Worm (Caenorhabditis elegans) whole organism, mixed stage, embryonic: ENCODE results near the gene slc-17.4.
A peak's percentile ranks its signal among the peaks of the same experiment; 100 is the strongest.

Experiments
- M03D4.4 ChIP-seq: sonication (generic microtip); optimal IDR thresholded peaks from 2 replicates; lab custom pipeline; 2017; ENCODE audit warnings: mild to moderate bottlenecking, missing genetic modification characterization, missing compliant biosample characterization
- bed-3 ChIP-seq: fragments of 200-800 bp; sonication (Bioruptor generic); optimal IDR thresholded peaks from 3 replicates; lab custom pipeline; 2018; ENCODE audit warnings: mild to moderate bottlenecking, missing genetic modification characterization, moderate library complexity, missing compliant biosample characterization
- blmp-1 ChIP-seq: fragments of 150-350 bp; optimal IDR thresholded peaks from 2 replicates; lab custom pipeline; 2014; ENCODE audit warnings: missing biosample characterization, missing genetic modification characterization
- ceh-39 ChIP-seq: fragments of 150-350 bp; optimal IDR thresholded peaks from 2 replicates; lab custom pipeline; 2014; ENCODE audit warnings: missing biosample characterization, missing genetic modification characterization
- ceh-43 ChIP-seq: fragments of 200-800 bp; sonication (Bioruptor generic); optimal IDR thresholded peaks from 2 replicates; lab custom pipeline; 2018; ENCODE audit warnings: mild to moderate bottlenecking, missing genetic modification characterization, moderate library complexity, missing compliant biosample characterization
- ceh-83 ChIP-seq: fragments of 200-800 bp; sonication (Bioruptor generic); optimal IDR thresholded peaks from 2 replicates; lab custom pipeline; 2018; ENCODE audit warnings: mild to moderate bottlenecking, missing genetic modification characterization, missing compliant biosample characterization
- ces-1 ChIP-seq: fragments of 150-350 bp; optimal IDR thresholded peaks from 2 replicates; lab custom pipeline; 2014; ENCODE audit warnings: missing biosample characterization, missing genetic modification reagents, missing genetic modification characterization
- cnd-1 ChIP-seq: fragments of 200-800 bp; sonication (Bioruptor generic); optimal IDR thresholded peaks from 2 replicates; lab custom pipeline; 2018; ENCODE audit warnings: mild to moderate bottlenecking, missing genetic modification characterization, missing compliant biosample characterization
- drap-1 ChIP-seq: fragments of 200-800 bp; sonication (Bioruptor generic); optimal IDR thresholded peaks from 3 replicates; lab custom pipeline; 2018; ENCODE audit warnings: mild to moderate bottlenecking, missing genetic modification characterization, missing compliant biosample characterization
- elt-1 ChIP-seq: sonication (generic microtip); optimal IDR thresholded peaks from 2 replicates; lab custom pipeline; 2017; ENCODE audit warnings: missing genetic modification characterization, mild to moderate bottlenecking, missing compliant biosample characterization, antibody characterized with exemption, moderate library complexity, borderline replicate concordance; ENCODE audit not compliant: insufficient read depth
- elt-3 ChIP-seq: fragments of 150-350 bp; optimal IDR thresholded peaks from 2 replicates; lab custom pipeline; 2014; ENCODE audit warnings: missing biosample characterization, missing genetic modification characterization
- flh-1 ChIP-seq: fragments of 200-800 bp; sonication (Bioruptor generic); optimal IDR thresholded peaks from 2 replicates; lab custom pipeline; 2018; ENCODE audit warnings: mild to moderate bottlenecking, missing genetic modification characterization, moderate library complexity, missing compliant biosample characterization
- ham-2 ChIP-seq: fragments of 200-800 bp; sonication (Bioruptor generic); optimal IDR thresholded peaks from 2 replicates; lab custom pipeline; 2018; ENCODE audit warnings: mild to moderate bottlenecking, missing genetic modification characterization, missing compliant biosample characterization
- hlh-1 ChIP-seq: fragments of 150-350 bp; optimal IDR thresholded peaks from 2 replicates; lab custom pipeline; 2014; ENCODE audit warnings: missing biosample characterization, missing genetic modification reagents, missing genetic modification characterization
- lin-13 ChIP-seq: fragments of 150-350 bp; optimal IDR thresholded peaks from 2 replicates; lab custom pipeline; 2014; ENCODE audit warnings: missing biosample characterization, missing genetic modification characterization
- lin-32 ChIP-seq: fragments of 200-800 bp; sonication (Bioruptor generic); optimal IDR thresholded peaks from 2 replicates; lab custom pipeline; 2018; ENCODE audit warnings: mild to moderate bottlenecking, missing genetic modification characterization, missing compliant biosample characterization
- lsy-2 ChIP-seq: fragments of 150-350 bp; optimal IDR thresholded peaks from 2 replicates; lab custom pipeline; 2014; ENCODE audit warnings: missing biosample characterization, missing genetic modification characterization
- mab-5 ChIP-seq: fragments of 150-350 bp; optimal IDR thresholded peaks from 2 replicates; lab custom pipeline; 2014; ENCODE audit warnings: missing biosample characterization, missing genetic modification characterization
- mep-1 ChIP-seq: fragments of 150-350 bp; optimal IDR thresholded peaks from 2 replicates; lab custom pipeline; 2017; ENCODE audit warnings: missing biosample characterization, missing genetic modification reagents, missing genetic modification characterization, inconsistent platforms
- mls-2 ChIP-seq: sonication (generic microtip); optimal IDR thresholded peaks from 2 replicates; lab custom pipeline; 2016; ENCODE audit warnings: mild to moderate bottlenecking, missing genetic modification characterization, moderate library complexity, missing compliant biosample characterization
- nhr-12 ChIP-seq: fragments of 150-350 bp; optimal IDR thresholded peaks from 2 replicates; lab custom pipeline; 2014; ENCODE audit warnings: missing biosample characterization, missing genetic modification characterization
- nhr-2 ChIP-seq: fragments of 150-350 bp; optimal IDR thresholded peaks from 2 replicates; lab custom pipeline; 2014; ENCODE audit warnings: missing biosample characterization, missing genetic modification characterization
- nhr-237 ChIP-seq: fragments of 150-350 bp; optimal IDR thresholded peaks from 2 replicates; lab custom pipeline; 2014; ENCODE audit warnings: missing biosample characterization, missing genetic modification characterization
- nhr-28 ChIP-seq: fragments of 150-350 bp; optimal IDR thresholded peaks from 2 replicates; lab custom pipeline; 2014; ENCODE audit warnings: missing biosample characterization, missing genetic modification characterization
- nhr-76 ChIP-seq: sonication (generic microtip); optimal IDR thresholded peaks from 2 replicates; lab custom pipeline; 2017; ENCODE audit warnings: missing biosample characterization, missing genetic modification characterization
- pha-4 ChIP-seq: fragments of 150-350 bp; optimal IDR thresholded peaks from 2 replicates; lab custom pipeline; 2018; ENCODE audit warnings: missing biosample characterization, missing genetic modification reagents, missing genetic modification characterization
- sem-2 ChIP-seq: fragments of 200-800 bp; sonication (Bioruptor generic); optimal IDR thresholded peaks from 2 replicates; lab custom pipeline; 2018; ENCODE audit warnings: mild to moderate bottlenecking, missing genetic modification characterization, missing compliant biosample characterization
- snpc-4 ChIP-seq: fragments of 150-350 bp; optimal IDR thresholded peaks from 2 replicates; lab custom pipeline; 2014; ENCODE audit warnings: missing biosample characterization, missing genetic modification characterization
- sptf-1 ChIP-seq: sonication (generic microtip); optimal IDR thresholded peaks from 2 replicates; lab custom pipeline; 2017; ENCODE audit warnings: mild to moderate bottlenecking, missing genetic modification characterization, moderate library complexity, missing compliant biosample characterization
- tbx-8 ChIP-seq: fragments of 200-800 bp; sonication (Bioruptor generic); optimal IDR thresholded peaks from 2 replicates; lab custom pipeline; 2018; ENCODE audit warnings: mild to moderate bottlenecking, missing genetic modification characterization, moderate library complexity, missing compliant biosample characterization
- unc-120 ChIP-seq: sonication (generic microtip); optimal IDR thresholded peaks from 2 replicates; lab custom pipeline; 2017; ENCODE audit warnings: missing genetic modification characterization, missing compliant biosample characterization; ENCODE audit not compliant: poor library complexity, severe bottlenecking
- unc-39 ChIP-seq: fragments of 150-350 bp; optimal IDR thresholded peaks from 2 replicates; lab custom pipeline; 2014; ENCODE audit warnings: missing biosample characterization, missing genetic modification characterization
- unc-62 ChIP-seq: fragments of 150-350 bp; optimal IDR thresholded peaks from 2 replicates; lab custom pipeline; 2014; ENCODE audit warnings: missing biosample characterization, missing genetic modification reagents, missing genetic modification characterization
- zip-8 ChIP-seq: fragments of 150-350 bp; optimal IDR thresholded peaks from 2 replicates; lab custom pipeline; 2014; ENCODE audit warnings: missing biosample characterization, missing genetic modification characterization
- ztf-11 ChIP-seq: fragments of 150-350 bp; optimal IDR thresholded peaks from 2 replicates; lab custom pipeline; 2014; ENCODE audit warnings: missing biosample characterization, missing genetic modification characterization

The slc-17.4 gene

ce11 chrIV:17279592-17280440 is 11.7 kb downstream of the slc-17.4 start:
- TF ChIP-seq ces-1 (GFP tag; lab: Kevin White, UChicago): no peak
- TF ChIP-seq, all 35 proteins: peak for 0

DNA sequence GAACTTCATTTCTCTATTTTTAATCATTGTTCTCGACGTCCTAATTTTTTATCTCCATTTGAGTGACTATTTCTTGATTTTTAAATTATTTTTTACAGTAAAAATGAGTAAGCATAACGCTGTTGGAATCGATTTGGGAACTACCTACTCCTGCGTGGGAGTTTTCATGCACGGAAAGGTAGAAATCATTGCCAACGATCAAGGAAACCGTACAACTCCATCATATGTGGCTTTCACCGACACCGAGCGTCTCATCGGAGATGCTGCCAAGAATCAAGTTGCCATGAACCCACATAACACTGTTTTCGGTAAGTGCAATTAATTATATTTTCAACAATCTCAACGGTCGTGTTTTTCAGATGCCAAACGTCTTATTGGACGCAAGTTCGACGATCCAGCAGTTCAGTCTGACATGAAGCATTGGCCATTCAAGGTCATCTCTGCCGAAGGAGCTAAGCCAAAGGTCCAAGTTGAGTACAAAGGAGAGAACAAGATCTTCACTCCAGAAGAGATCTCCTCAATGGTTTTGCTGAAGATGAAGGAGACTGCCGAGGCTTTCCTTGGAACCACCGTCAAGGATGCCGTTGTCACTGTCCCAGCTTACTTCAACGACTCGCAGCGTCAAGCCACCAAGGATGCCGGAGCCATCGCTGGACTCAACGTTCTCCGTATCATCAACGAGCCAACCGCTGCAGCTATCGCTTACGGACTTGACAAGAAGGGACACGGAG is 12.5 kb downstream of the slc-17.4 start, which contains the start of gene hsp-1:
TSS of gene hsp-1 (plus strand) at position 99 of the 731 bp plus-strand sequence.
- TF ChIP-seq lin-13 (tag; lab: Kevin White, UChicago) (no peak), nhr-12 (tag; lab: Kevin White, UChicago) (no peak), mep-1 (tag; lab: Kevin White, UChicago) (no peak), bed-3 (no peak)

ce11 chrIV:17278363-17278762 is 13.2 kb downstream of the slc-17.4 start:
- TF ChIP-seq mls-2: peak; percentile 93
- TF ChIP-seq ztf-11 (tag; lab: Kevin White, UChicago): peak; percentile 83
- TF ChIP-seq nhr-12 (tag; lab: Kevin White, UChicago): no peak
- no peak for TF ChIP-seq nhr-28
- TF ChIP-seq nhr-237 (tag; lab: Kevin White, UChicago): peak; percentile 97
- TF ChIP-seq bed-3: no peak
- TF ChIP-seq flh-1: peak; percentile 45
- TF ChIP-seq drap-1 (GFP tag; lab: Kevin White, UChicago): peak; percentile 87
- peak; percentile 93 for TF ChIP-seq cnd-1 (tag; lab: Kevin White, UChicago)
- TF ChIP-seq mab-5 (tag; lab: Kevin White, UChicago): peak; percentile 68
- peak; percentile 96 for TF ChIP-seq ceh-39 (tag; lab: Kevin White, UChicago)
- peak; percentile 93 for TF ChIP-seq sptf-1 (tag; lab: Kevin White, UChicago)
- TF ChIP-seq ceh-83 (GFP tag; lab: Kevin White, UChicago): peak; percentile 79
- TF ChIP-seq elt-3 (tag; lab: Kevin White, UChicago): no peak
- TF ChIP-seq snpc-4: no peak
- TF ChIP-seq nhr-2 (tag; lab: Kevin White, UChicago): peak; percentile 44
- peak; percentile 82 for TF ChIP-seq tbx-8 (GFP tag; lab: Kevin White, UChicago)
- peak; percentile 99 for TF ChIP-seq lin-13 (tag; lab: Kevin White, UChicago)
- TF ChIP-seq unc-39 (tag; lab: Kevin White, UChicago): peak; percentile 16
- TF ChIP-seq mep-1 (tag; lab: Kevin White, UChicago): peak; percentile 99
- peak; percentile 20 for TF ChIP-seq sem-2 (GFP tag; lab: Kevin White, UChicago)
- peak; percentile 7 for TF ChIP-seq elt-1 (tag; lab: Kevin White, UChicago)
- peak; percentile 89 for TF ChIP-seq ceh-43 (GFP tag; lab: Kevin White, UChicago)
- peak; percentile 20 for TF ChIP-seq ham-2
- TF ChIP-seq lin-32: peak; percentile 10
- TF ChIP-seq nhr-76 (tag; lab: Kevin White, UChicago): no peak
- TF ChIP-seq unc-62 (GFP tag; lab: Kevin White, UChicago): peak; percentile 91
- TF ChIP-seq pha-4: peak; percentile 94
- TF ChIP-seq lsy-2 (tag; lab: Kevin White, UChicago): peak; percentile 89
- TF ChIP-seq M03D4.4 (tag; lab: Kevin White, UChicago): peak; percentile 90
- TF ChIP-seq unc-120 (tag; lab: Kevin White, UChicago): peak; percentile 78
- TF ChIP-seq hlh-1 (tag; lab: Kevin White, UChicago): peak; percentile 41
- TF ChIP-seq ces-1 (GFP tag; lab: Kevin White, UChicago): peak; percentile 95
- TF ChIP-seq blmp-1: peak; percentile 23
- TF ChIP-seq zip-8 (tag; lab: Kevin White, UChicago): no peak
- TF ChIP-seq, all 35 proteins: peak for 28
